Worm (Caenorhabditis elegans) whole organism, L1 larva: ENCODE data around the gene sru-11.
"Not testable (repeated sequence)": the region's sequence is repeated elsewhere in the genome, so short reads cannot be mapped to it uniquely, and the experiment has no call there.

Source experiments
- C34B4.2 ChIP-seq: sonication (generic microtip); optimal IDR thresholded peaks from 2 replicates; lab custom pipeline; 2017; ENCODE audit warnings: mild to moderate bottlenecking, missing genetic modification characterization, missing compliant biosample characterization
- F16B12.6 ChIP-seq: fragments of 150-350 bp; optimal IDR thresholded peaks from 2 replicates; lab custom pipeline; 2014; ENCODE audit warnings: missing biosample characterization, missing genetic modification characterization
- aha-1 ChIP-seq: fragments of 150-350 bp; optimal IDR thresholded peaks from 2 replicates; lab custom pipeline; 2014; ENCODE audit warnings: missing biosample characterization, missing genetic modification characterization
- aly-2 ChIP-seq: fragments of 150-350 bp; optimal IDR thresholded peaks from 2 replicates; lab custom pipeline; 2014; ENCODE audit warnings: missing biosample characterization, missing genetic modification characterization
- ceh-8 ChIP-seq: fragments of 200-800 bp; sonication (Bioruptor generic); optimal IDR thresholded peaks from 2 replicates; lab custom pipeline; 2018; ENCODE audit warnings: mild to moderate bottlenecking, missing genetic modification characterization, moderate library complexity, missing compliant biosample characterization
- ceh-88 ChIP-seq: fragments of 200-800 bp; sonication (Bioruptor generic); IDR thresholded peaks from 2 replicates; pipeline ENCODE4 v1.3.6; 2022; ENCODE audit warnings: missing genetic modification characterization, missing compliant biosample characterization
- dpl-1 ChIP-seq, 3 experiments: fragments of 150-350 bp in 2 of 3; sonication (generic microtip) in 1 of 3; optimal IDR thresholded peaks; 2 replicates each; lab custom pipeline; 2014 to 2017; ENCODE audit warnings: missing biosample characterization in 3 of 3, missing genetic modification characterization in 3 of 3, missing genetic modification reagents in 3 of 3
- egl-13 ChIP-seq: sonication (generic microtip); optimal IDR thresholded peaks from 2 replicates; lab custom pipeline; 2016; ENCODE audit warnings: missing genotype, missing genetic modification reagents, missing genetic modification characterization, missing compliant biosample characterization
- elt-3 ChIP-seq, 6 experiments: fragments of 150-350 bp in 1 of 6; sonication (generic microtip); optimal IDR thresholded peaks; 2 replicates each; lab custom pipeline; 2017 to 2018; ENCODE audit warnings: missing biosample characterization in 6 of 6, missing genetic modification characterization in 6 of 6, inconsistent platforms in 1 of 6
- fkh-10 ChIP-seq: sonication (generic microtip); optimal IDR thresholded peaks from 2 replicates; lab custom pipeline; 2017; ENCODE audit warnings: missing biosample characterization, missing genetic modification reagents, missing genetic modification characterization
- fkh-8 ChIP-seq: sonication (generic microtip); optimal IDR thresholded peaks from 2 replicates; lab custom pipeline; 2016; ENCODE audit warnings: mild to moderate bottlenecking, missing genetic modification characterization, missing compliant biosample characterization
- jun-1 ChIP-seq: fragments of 150-350 bp; optimal IDR thresholded peaks from 2 replicates; lab custom pipeline; 2014; ENCODE audit warnings: missing biosample characterization, missing genetic modification reagents, missing genetic modification characterization
- lin-15B ChIP-seq: fragments of 150-350 bp; sonication (generic microtip); optimal IDR thresholded peaks from 3 replicates; lab custom pipeline; 2014; ENCODE audit warnings: missing biosample characterization, missing genetic modification characterization
- lir-3 ChIP-seq: sonication (generic microtip); optimal IDR thresholded peaks from 2 replicates; lab custom pipeline; 2016; ENCODE audit warnings: mild to moderate bottlenecking, missing genetic modification characterization, moderate library complexity, missing compliant biosample characterization; ENCODE audit not compliant: poor library complexity
- lsy-2 ChIP-seq, 2 experiments: fragments of 150-350 bp; optimal IDR thresholded peaks; 2 replicates each; lab custom pipeline; 2014; ENCODE audit warnings: missing biosample characterization in 2 of 2, missing genetic modification characterization in 2 of 2
- mab-9 ChIP-seq: fragments of 200-800 bp; sonication (Bioruptor generic); IDR thresholded peaks from 2 replicates; pipeline ENCODE4 v1.3.6; 2022; ENCODE audit warnings: missing genetic modification reagents, missing genetic modification characterization, missing compliant biosample characterization
- mdl-1 ChIP-seq, 2 experiments: fragments of 150-350 bp; optimal IDR thresholded peaks; 2 replicates each; lab custom pipeline; 2014 to 2017; ENCODE audit warnings: missing biosample characterization in 2 of 2, missing genetic modification characterization in 2 of 2, inconsistent platforms in 1 of 2
- mef-2 ChIP-seq: fragments of 150-350 bp; optimal IDR thresholded peaks from 2 replicates; lab custom pipeline; 2014; ENCODE audit warnings: missing biosample characterization, missing genetic modification characterization
- mep-1 ChIP-seq: fragments of 150-350 bp; optimal IDR thresholded peaks from 2 replicates; lab custom pipeline; 2014; ENCODE audit warnings: missing biosample characterization, missing genetic modification characterization
- nhr-11 ChIP-seq: fragments of 150-350 bp; optimal IDR thresholded peaks from 2 replicates; lab custom pipeline; 2014; ENCODE audit warnings: missing biosample characterization, missing genetic modification characterization
- nhr-12 ChIP-seq: sonication (generic microtip); optimal IDR thresholded peaks from 2 replicates; lab custom pipeline; 2017; ENCODE audit warnings: missing biosample characterization, missing genetic modification characterization
- nhr-28 ChIP-seq: fragments of 150-350 bp; optimal IDR thresholded peaks from 2 replicates; lab custom pipeline; 2014; ENCODE audit warnings: missing biosample characterization, missing genetic modification characterization
- nhr-77 ChIP-seq: fragments of 150-350 bp; optimal IDR thresholded peaks from 2 replicates; lab custom pipeline; 2014; ENCODE audit warnings: missing biosample characterization, missing genetic modification characterization
- nhr-84 ChIP-seq: sonication (generic microtip); optimal IDR thresholded peaks from 2 replicates; lab custom pipeline; 2017; ENCODE audit warnings: missing biosample characterization, missing genetic modification characterization
- pax-3 ChIP-seq: fragments of 200-800 bp; sonication (Bioruptor generic); optimal IDR thresholded peaks from 2 replicates; lab custom pipeline; 2018; ENCODE audit warnings: mild to moderate bottlenecking, missing genetic modification characterization, moderate library complexity, missing compliant biosample characterization
- pqm-1 ChIP-seq: sonication (generic microtip); optimal IDR thresholded peaks from 3 replicates; lab custom pipeline; 2017; ENCODE audit warnings: missing biosample characterization, missing genetic modification characterization
- snu-23 ChIP-seq: sonication (generic microtip); optimal IDR thresholded peaks from 2 replicates; lab custom pipeline; 2016; ENCODE audit warnings: missing genetic modification characterization, missing compliant biosample characterization
- tbx-2 ChIP-seq: sonication (generic microtip); optimal IDR thresholded peaks from 2 replicates; lab custom pipeline; 2016; ENCODE audit warnings: missing genetic modification characterization, missing compliant biosample characterization
- tlp-1 ChIP-seq: fragments of 150-350 bp; optimal IDR thresholded peaks from 2 replicates; lab custom pipeline; 2014; ENCODE audit warnings: missing biosample characterization, missing genetic modification characterization
- unc-130 ChIP-seq: fragments of 150-350 bp; optimal IDR thresholded peaks from 2 replicates; lab custom pipeline; 2017; ENCODE audit warnings: missing biosample characterization, missing genetic modification characterization, inconsistent platforms
- unc-86 ChIP-seq: sonication (generic microtip); optimal IDR thresholded peaks from 2 replicates; lab custom pipeline; 2016; ENCODE audit warnings: missing genetic modification characterization, missing compliant biosample characterization
- unc-98 ChIP-seq: fragments of 200-800 bp; sonication (Bioruptor generic); IDR thresholded peaks from 2 replicates; pipeline ENCODE4 v1.3.6; 2022; ENCODE audit warnings: missing genetic modification characterization, missing compliant biosample characterization
- vab-15 ChIP-seq: sonication (generic microtip); optimal IDR thresholded peaks from 2 replicates; lab custom pipeline; 2017; ENCODE audit warnings: missing genotype, mild to moderate bottlenecking, missing genetic modification characterization, missing compliant biosample characterization
- xbp-1 ChIP-seq: sonication (generic microtip); optimal IDR thresholded peaks from 2 replicates; lab custom pipeline; 2016; ENCODE audit warnings: missing genetic modification characterization, missing compliant biosample characterization
- ztf-11 ChIP-seq, 2 experiments: sonication (generic microtip); optimal IDR thresholded peaks; 2 replicates each; lab custom pipeline; 2016 to 2017; ENCODE audit warnings: missing genetic modification characterization in 2 of 2, missing biosample characterization in 1 of 2, missing compliant biosample characterization in 1 of 2
- ztf-4 ChIP-seq: fragments of 150-350 bp; optimal IDR thresholded peaks from 2 replicates; lab custom pipeline; 2014; ENCODE audit warnings: missing biosample characterization, missing genetic modification characterization

sru-11 gene

DNA sequence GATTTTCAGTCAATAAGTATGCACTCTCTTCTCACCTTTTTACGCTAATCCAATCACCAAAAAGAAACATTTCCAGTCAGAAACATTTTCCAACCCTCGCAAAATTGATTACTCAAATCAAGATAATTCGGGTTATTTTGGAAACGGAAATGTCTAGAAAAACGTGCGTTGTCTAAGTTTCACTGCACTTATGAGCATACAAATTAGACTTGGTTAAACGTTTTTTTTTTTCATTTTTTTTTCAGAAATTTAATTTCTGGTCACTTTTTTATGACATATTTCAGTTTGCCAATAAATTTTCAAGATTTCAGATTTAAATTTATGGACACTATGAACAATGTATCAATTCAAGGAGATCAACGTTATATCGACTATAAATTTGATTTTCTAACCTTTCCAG is 1.8 kb upstream of the sru-11 start, which contains the start of gene sru-12:
TSS of gene sru-12 (plus strand) at position 301 of the 400 bp plus-strand sequence.
- TF ChIP-seq F16B12.6, result no peak
- TF ChIP-seq tbx-2 (tag; lab: Kevin White, UChicago), result no peak
- TF ChIP-seq tlp-1 (tag; lab: Kevin White, UChicago), result no peak
- no peak for TF ChIP-seq mab-9 (GFP tag; lab: Robert Waterston, UW)
- TF ChIP-seq, all 84 proteins: peak for 0

DNA sequence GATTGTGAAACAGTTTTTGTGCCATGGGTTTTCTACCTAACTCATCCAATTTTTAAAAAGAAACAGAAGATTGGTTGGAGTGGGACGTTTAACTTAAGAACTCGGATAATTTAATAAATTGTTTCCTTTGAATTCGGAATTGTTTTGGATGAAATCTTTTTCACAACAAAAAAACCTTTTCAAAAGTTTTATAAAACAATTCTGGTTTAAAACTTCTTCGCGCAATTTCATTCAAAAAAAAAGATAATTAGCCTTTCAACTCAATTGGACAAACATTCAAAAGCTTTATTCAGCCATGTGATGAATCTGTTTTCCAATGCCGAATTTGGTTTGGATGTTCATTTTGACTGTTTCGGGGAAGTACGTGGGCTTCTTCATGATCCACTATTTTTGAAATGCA is 2.4 kb downstream of the sru-11 start, which contains the start of gene Y45F10B.12:
TSS of gene Y45F10B.12 (plus strand) at position 301 of the 400 bp plus-strand sequence.
- TF ChIP-seq vab-15 (tag; lab: Kevin White, UChicago), result no peak
- TF ChIP-seq lin-15B (tag; lab: Kevin White, UChicago), result no peak
- no peak for TF ChIP-seq ceh-8 (GFP tag; lab: Kevin White, UChicago)
- no peak for TF ChIP-seq ceh-88 (GFP tag; lab: Robert Waterston, UW)
- TF ChIP-seq aha-1 (tag; lab: Kevin White, UChicago), result no peak
- no peak for TF ChIP-seq nhr-77 (tag; lab: Kevin White, UChicago)
- TF ChIP-seq pax-3 (tag; lab: Kevin White, UChicago), result no peak
- no peak for TF ChIP-seq tlp-1 (tag; lab: Kevin White, UChicago)
- no peak for TF ChIP-seq nhr-12 (tag; lab: Kevin White, UChicago)
- no peak for TF ChIP-seq lir-3 (tag; lab: Kevin White, UChicago)
- TF ChIP-seq dpl-1 (GFP tag; optimal IDR thresholded peaks at IDR 0.05; lab: Kevin White, UChicago), result no peak
- no peak for TF ChIP-seq snu-23 (GFP tag; lab: Kevin White, UChicago)
- TF ChIP-seq fkh-10 (GFP tag; lab: Kevin White, UChicago), result no peak
- no peak for TF ChIP-seq C34B4.2 (tag; lab: Kevin White, UChicago)
- TF ChIP-seq ztf-11 (tag; optimal IDR thresholded peaks at IDR 0.05; lab: Kevin White, UChicago), result no peak
- TF ChIP-seq unc-86 (tag; lab: Kevin White, UChicago), result no peak
- TF ChIP-seq unc-130 (tag; lab: Kevin White, UChicago), result no peak
- TF ChIP-seq elt-3 (tag; optimal IDR thresholded peaks at IDR 0.05; lab: Kevin White, UChicago), result no peak

DNA sequence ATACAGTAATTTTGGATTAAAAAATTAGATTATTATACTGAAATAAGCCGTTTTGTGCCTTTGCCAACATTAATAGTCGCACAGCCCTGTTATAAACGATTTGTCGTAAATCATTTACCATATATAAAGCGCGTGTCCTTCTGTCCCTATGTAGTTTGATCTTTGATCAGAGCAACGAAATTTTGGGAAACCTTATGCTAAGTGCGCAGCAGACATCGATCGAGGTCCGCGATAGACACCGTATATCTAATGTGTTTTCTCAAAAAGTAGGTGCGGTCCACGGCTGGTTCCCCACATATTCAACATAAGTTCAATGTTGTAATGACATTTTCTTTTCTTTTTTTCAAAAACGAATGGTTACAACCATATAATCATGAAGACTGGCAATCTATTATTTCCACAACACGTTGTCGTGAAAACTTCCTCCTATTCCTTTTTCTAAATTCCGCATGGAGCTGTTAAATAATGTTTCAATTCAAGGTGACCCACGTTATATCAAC is 3.8 kb downstream of the sru-11 start, which contains the start of gene sru-9:
TSS of gene sru-9 (plus strand) at position 450 of the 500 bp plus-strand sequence.
- not testable (repeated sequence) for TF ChIP-seq xbp-1; mef-2 (tag; lab: Kevin White, UChicago); aly-2
- TF ChIP-seq, all 84 proteins: peak for 0; not testable (repeated sequence) for 84

DNA sequence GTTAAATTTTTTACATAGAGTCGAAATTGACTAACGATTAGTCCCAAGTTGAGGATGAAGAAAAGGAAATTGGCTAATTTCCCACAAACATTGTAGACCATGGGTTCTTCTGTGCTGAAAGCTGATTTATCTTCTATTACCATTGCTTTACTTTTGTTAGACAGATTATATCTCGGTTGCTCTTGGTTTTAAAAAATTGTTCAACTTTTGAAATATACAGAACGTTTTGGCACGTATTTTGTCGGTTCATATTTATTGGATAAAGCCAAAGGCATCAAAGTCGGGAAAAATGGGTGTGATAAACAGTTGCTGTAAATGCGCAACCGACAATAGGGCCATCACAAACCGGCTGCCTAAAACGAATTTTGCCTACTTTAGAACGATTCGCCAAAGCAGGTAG is 6.9 kb downstream of the sru-11 start, which contains the start of gene tsp-5:
TSS of gene tsp-5 (minus strand) at position 101 of the 400 bp plus-strand sequence.
- TF ChIP-seq lin-15B (tag; lab: Kevin White, UChicago), result no peak
- TF ChIP-seq pqm-1 (tag; lab: Kevin White, UChicago), result no peak
- TF ChIP-seq egl-13 (tag; lab: Kevin White, UChicago), result no peak
- TF ChIP-seq jun-1 (tag; lab: Kevin White, UChicago), result no peak
- no peak for TF ChIP-seq C34B4.2 (tag; lab: Kevin White, UChicago)
- TF ChIP-seq ztf-4, result no peak
- TF ChIP-seq tlp-1 (tag; lab: Kevin White, UChicago), result no peak
- no peak for TF ChIP-seq nhr-11 (tag; lab: Kevin White, UChicago)
- TF ChIP-seq fkh-8, result no peak
- TF ChIP-seq nhr-84 (tag; lab: Kevin White, UChicago), result no peak
- no peak for TF ChIP-seq unc-98 (GFP tag; lab: Robert Waterston, UW)
- no peak for TF ChIP-seq nhr-12 (tag; lab: Kevin White, UChicago)
- TF ChIP-seq lsy-2 (tag; optimal IDR thresholded peaks at IDR 0.05; lab: Kevin White, UChicago), result no peak
- TF ChIP-seq unc-130 (tag; lab: Kevin White, UChicago), result no peak
- no peak for TF ChIP-seq nhr-28
- no peak for TF ChIP-seq mdl-1 (tag; optimal IDR thresholded peaks at IDR 0.05; lab: Kevin White, UChicago)
- TF ChIP-seq mep-1 (tag; lab: Kevin White, UChicago), result no peak
